Fruit fly (Drosophila melanogaster): ENCODE data around the gene dnt.

The dnt gene

dm6 chr2L:19376145-19376544 is 13.1 kb upstream of the dnt start (continued):
- TF ChIP-seq fkh (GFP tag; optimal IDR thresholded peaks at IDR 0.05) (no peak), CG1621 (tag; optimal IDR thresholded peaks at IDR 0.05) (peak; percentile 26), acj6 (GFP tag; optimal IDR thresholded peaks at IDR 0.05) (peak; percentile 49), CG10669 (GFP tag; optimal IDR thresholded peaks at IDR 0.05) (peak; percentile 66), CG6276 (GFP tag; optimal IDR thresholded peaks at IDR 0.05) (peak; percentile 75), ss (GFP tag; optimal IDR thresholded peaks at IDR 0.05) (peak; percentile 17 to 45), CG6854 (GFP tag; optimal IDR thresholded peaks at IDR 0.05) (no peak), CG3919 (GFP tag; optimal IDR thresholded peaks at IDR 0.05) (peak; percentile 59), Gug (GFP tag; IDR thresholded peaks at IDR 0.05) (no peak; the same call in 1 of the 2 replicates), Ets21C (GFP tag; optimal IDR thresholded peaks at IDR 0.05) (peak; percentile 24), CG16779 (tag; optimal IDR thresholded peaks at IDR 0.05) (peak; percentile 51), Blimp-1 (GFP tag; optimal IDR thresholded peaks at IDR 0.05) (no peak), CG10631 (GFP tag; optimal IDR thresholded peaks at IDR 0.05) (peak; percentile 69), pdm3 (GFP tag; optimal IDR thresholded peaks at IDR 0.05) (peak; percentile 43), esn (GFP tag; optimal IDR thresholded peaks at IDR 0.05) (peak; percentile 19), CG6792 (GFP tag; optimal IDR thresholded peaks at IDR 0.05) (peak; percentile 37), Hr38 (GFP tag; optimal IDR thresholded peaks at IDR 0.05) (no peak), Eip78C (GFP tag) (peak; percentile 76), Met (GFP tag; optimal IDR thresholded peaks at IDR 0.05) (peak; percentile 25), CG11294 (GFP tag; IDR thresholded peaks at IDR 0.05) (peak; percentile 35; the same call in 1 of the 2 replicates), CG8319 (GFP tag; optimal IDR thresholded peaks at IDR 0.05) (no peak)

DNA sequence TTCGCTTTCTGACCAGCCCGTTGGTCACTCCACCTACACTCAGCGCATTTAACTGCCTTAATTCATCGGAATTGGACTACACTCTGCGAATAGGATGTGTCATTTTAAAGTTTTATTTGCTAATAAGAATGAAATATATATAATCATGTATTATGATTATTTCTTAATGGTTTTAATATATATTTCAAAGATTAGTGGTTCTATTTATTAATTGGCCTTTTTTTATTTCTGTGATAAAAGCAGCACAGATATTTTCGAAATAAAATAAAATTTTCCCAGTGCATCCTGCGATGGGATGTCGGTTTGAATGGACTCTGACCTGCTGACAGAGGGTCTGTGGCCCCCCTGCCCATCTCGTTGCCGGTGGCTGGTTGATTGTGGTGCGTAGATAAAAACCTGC is 10.8 kb upstream of the dnt start:
- no peak for TF ChIP-seq CG4318 (GFP tag; optimal IDR thresholded peaks at IDR 0.05)
- TF ChIP-seq svp (GFP tag), result peak; percentile 31

- TF ChIP-seq fkh (GFP tag; optimal IDR thresholded peaks at IDR 0.05), result peak; percentile 68
- no peak for TF ChIP-seq CG11294 (GFP tag; IDR thresholded peaks at IDR 0.05)
Measured at dm6 chr2L:19370046-19370445, 7.0 kb upstream of the dnt start, which contains the start of gene CG17349. CG17349 (plus strand) TSS chr2L:19370445.

- TF ChIP-seq CG11762 (GFP tag; optimal IDR thresholded peaks at IDR 0.05; ENCODE audit: insufficient read depth) (no peak), Sox14 (GFP tag; optimal IDR thresholded peaks at IDR 0.05) (no peak), vri (GFP tag; optimal IDR thresholded peaks at IDR 0.05) (no peak), Hr4 (GFP tag; optimal IDR thresholded peaks at IDR 0.05) (no peak), CG11294 (GFP tag; IDR thresholded peaks at IDR 0.05) (no peak), Hr38 (GFP tag; optimal IDR thresholded peaks at IDR 0.05) (no peak), CG6163 (GFP tag; IDR thresholded peaks at IDR 0.05) (no peak), fkh (GFP tag; optimal IDR thresholded peaks at IDR 0.05) (no peak), CG4318 (GFP tag; optimal IDR thresholded peaks at IDR 0.05) (no peak), salr (GFP tag; optimal IDR thresholded peaks at IDR 0.05) (no peak), ss (GFP tag; optimal IDR thresholded peaks at IDR 0.05) (no peak), CG6808 (GFP tag; optimal IDR thresholded peaks at IDR 0.05) (no peak), eg (GFP tag; IDR thresholded peaks at IDR 0.05) (no peak), Smox (GFP tag; optimal IDR thresholded peaks at IDR 0.05) (no peak), CG34406 (GFP tag; optimal IDR thresholded peaks at IDR 0.05) (no peak), CG10669 (GFP tag; optimal IDR thresholded peaks at IDR 0.05) (no peak), CG11902 (GFP tag; optimal IDR thresholded peaks at IDR 0.05) (no peak)
Measured at dm6 chr2L:19366730-19367129, 3.7 kb upstream of the dnt start.

DNA sequence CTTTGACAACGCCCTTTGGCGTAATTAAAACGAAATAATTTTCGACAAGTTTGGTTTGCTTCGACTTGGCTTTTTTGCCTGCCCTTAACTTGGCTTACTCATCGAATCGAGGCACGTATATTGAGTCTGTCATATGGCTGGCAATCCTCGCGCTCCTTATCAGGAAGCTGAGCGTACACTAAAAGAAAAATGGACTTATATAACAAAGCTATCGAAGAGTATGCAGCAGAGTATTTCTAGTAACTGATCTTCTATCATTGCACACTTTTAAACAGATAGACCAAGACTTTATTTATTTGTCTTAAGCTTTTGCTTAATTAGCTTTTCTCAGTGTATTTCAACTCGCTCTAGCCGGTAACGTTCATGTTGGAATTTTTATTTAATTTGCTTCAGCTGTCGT is 3.3 kb upstream of the dnt start:
- no peak for TF ChIP-seq Hr4 (GFP tag; optimal IDR thresholded peaks at IDR 0.05)
- no peak for TF ChIP-seq dsx (GFP tag; optimal IDR thresholded peaks at IDR 0.05; ENCODE audit: poor library complexity, severe bottlenecking)
- TF ChIP-seq topi (GFP tag; optimal IDR thresholded peaks at IDR 0.05), result peak; percentile 28
- TF ChIP-seq Smox (GFP tag; optimal IDR thresholded peaks at IDR 0.05), result no peak
- TF ChIP-seq CG34406 (GFP tag; optimal IDR thresholded peaks at IDR 0.05), result no peak
- no peak for TF ChIP-seq Sox15 (GFP tag; optimal IDR thresholded peaks at IDR 0.05)
- no peak for TF ChIP-seq salr (GFP tag; optimal IDR thresholded peaks at IDR 0.05)
- no peak for TF ChIP-seq Sox102F (GFP tag; optimal IDR thresholded peaks at IDR 0.05)
- TF ChIP-seq Ets21C (GFP tag; optimal IDR thresholded peaks at IDR 0.05), result no peak
- no peak for TF ChIP-seq CG11294 (GFP tag; IDR thresholded peaks at IDR 0.05)
- no peak for TF ChIP-seq CG3032 (tag; optimal IDR thresholded peaks at IDR 0.05)
- peak; percentile 42 for TF ChIP-seq CG3919 (GFP tag; optimal IDR thresholded peaks at IDR 0.05)
- TF ChIP-seq acj6 (GFP tag; optimal IDR thresholded peaks at IDR 0.05), result no peak
- no peak for TF ChIP-seq CG32006 (GFP tag; optimal IDR thresholded peaks at IDR 0.05)
- peak; percentile 13 for TF ChIP-seq CG10631 (GFP tag; optimal IDR thresholded peaks at IDR 0.05)
- TF ChIP-seq Lpt (GFP tag; optimal IDR thresholded peaks at IDR 0.05), result no peak
- TF ChIP-seq net (GFP tag; optimal IDR thresholded peaks at IDR 0.05), result no peak
- TF ChIP-seq CG6276 (GFP tag; optimal IDR thresholded peaks at IDR 0.05), result no peak
- TF ChIP-seq fd85E (GFP tag; optimal IDR thresholded peaks at IDR 0.05), result no peak
- TF ChIP-seq CG8319 (GFP tag; optimal IDR thresholded peaks at IDR 0.05), result no peak
- no peak for TF ChIP-seq eg (GFP tag; IDR thresholded peaks at IDR 0.05)
- TF ChIP-seq vri (GFP tag; optimal IDR thresholded peaks at IDR 0.05), result no peak
